Fruit fly (Drosophila melanogaster) whole organism, embryonic: ENCODE measurements around the gene Mtp.

Experiments
- B-H2 ChIP-seq: fragments of 200-800 bp; sonication (Bioruptor generic); optimal IDR thresholded peaks from 2 replicates; lab custom pipeline; 2018; ENCODE audit warnings: missing biosample characterization, mild to moderate bottlenecking, missing genetic modification characterization
- BEAF-32 ChIP-seq: fragments of 200-800 bp; sonication (Bioruptor generic); optimal IDR thresholded peaks from 3 replicates; lab custom pipeline; 2017; ENCODE audit warnings: missing biosample characterization, missing genetic modification characterization, mild to moderate bottlenecking, moderate library complexity, missing genetic modification reagents
- Bdp1 ChIP-seq: fragments of 200-800 bp; sonication (Bioruptor generic); optimal IDR thresholded peaks from 3 replicates; lab custom pipeline; 2016; ENCODE audit warnings: missing biosample characterization, missing genetic modification characterization
- CG10321 ChIP-seq: fragments of 200-800 bp; sonication (Bioruptor generic); IDR thresholded peaks from 2 replicates; pipeline ENCODE4 v1.3.6; 2022; ENCODE audit warnings: missing biosample characterization, missing genetic modification characterization
- CG12391 ChIP-seq: fragments of 200-800 bp; sonication (Bioruptor generic); optimal IDR thresholded peaks from 3 replicates; lab custom pipeline; 2018; ENCODE audit warnings: missing biosample characterization, mild to moderate bottlenecking, missing genetic modification characterization, moderate library complexity
- CG12769 ChIP-seq: fragments of 200-800 bp; sonication (Bioruptor generic); optimal IDR thresholded peaks from 2 replicates; lab custom pipeline; 2019; ENCODE audit warnings: missing biosample characterization, mild to moderate bottlenecking, missing genetic modification characterization, moderate library complexity
- CG12942 ChIP-seq: fragments of 200-800 bp; sonication (Bioruptor generic); optimal IDR thresholded peaks from 3 replicates; lab custom pipeline; 2016; ENCODE audit warnings: missing biosample characterization, missing genetic modification characterization
- CG14860 ChIP-seq: fragments of 200-800 bp; sonication (Bioruptor generic); IDR thresholded peaks from 3 replicates; pipeline ENCODE4 v1.3.6; 2022; ENCODE audit warnings: missing biosample characterization, missing genetic modification characterization; ENCODE audit not compliant: partially characterized antibody
- CG15696 ChIP-seq: fragments of 200-800 bp; sonication (Bioruptor generic); optimal IDR thresholded peaks from 2 replicates; lab custom pipeline; 2019; ENCODE audit warnings: missing biosample characterization, mild to moderate bottlenecking, missing genetic modification characterization, moderate library complexity
- CG1602 ChIP-seq: fragments of 200-800 bp; sonication (Bioruptor generic); optimal IDR thresholded peaks from 3 replicates; lab custom pipeline; 2016; ENCODE audit warnings: missing biosample characterization, missing genetic modification characterization
- CG16863 ChIP-seq: fragments of 200-800 bp; sonication (Bioruptor generic); optimal IDR thresholded peaks from 3 replicates; lab custom pipeline; 2016; ENCODE audit warnings: missing biosample characterization, missing genetic modification characterization
- CG17361 ChIP-seq: fragments of 200-800 bp; sonication (Bioruptor generic); IDR thresholded peaks from 3 replicates; pipeline ENCODE4 v1.3.6; 2022; ENCODE audit warnings: missing biosample characterization, missing genetic modification characterization
- CG18599 ChIP-seq: fragments of 200-800 bp; sonication (Bioruptor generic); optimal IDR thresholded peaks from 3 replicates; lab custom pipeline; 2017; ENCODE audit warnings: missing biosample characterization, missing genetic modification characterization, mild to moderate bottlenecking, moderate library complexity, missing genetic modification reagents
- CG2712 ChIP-seq: fragments of 200-800 bp; optimal IDR thresholded peaks from 3 replicates; lab custom pipeline; 2019; ENCODE audit warnings: missing biosample characterization, mild to moderate bottlenecking, missing genetic modification characterization, moderate library complexity
- CG30403 ChIP-seq: fragments of 200-800 bp; sonication (Bioruptor generic); optimal IDR thresholded peaks from 3 replicates; lab custom pipeline; 2016; ENCODE audit warnings: missing biosample characterization, missing genetic modification characterization
- CG6175 ChIP-seq: fragments of 200-800 bp; sonication (Bioruptor generic); IDR thresholded peaks from 3 replicates; pipeline ENCODE4 v1.3.6; 2022; ENCODE audit warnings: missing biosample characterization, missing genetic modification characterization
- Dip3 ChIP-seq: fragments of 200-800 bp; sonication (Bioruptor generic); optimal IDR thresholded peaks from 3 replicates; lab custom pipeline; 2016; ENCODE audit warnings: missing biosample characterization, missing genetic modification characterization
- Gug ChIP-seq: fragments of 200-800 bp; sonication (Bioruptor generic); IDR thresholded peaks from 4 replicates; pipeline ENCODE4 v1.3.6; 2022; ENCODE audit warnings: missing biosample characterization, missing genetic modification characterization
- Hmr ChIP-seq: fragments of 200-800 bp; sonication (Bioruptor generic); optimal IDR thresholded peaks from 3 replicates; lab custom pipeline; 2017; ENCODE audit warnings: mild to moderate bottlenecking, missing biosample characterization, missing genetic modification reagents, missing genetic modification characterization
- Hmx ChIP-seq: fragments of 200-800 bp; sonication (Bioruptor generic); optimal IDR thresholded peaks from 2 replicates; lab custom pipeline; 2016; ENCODE audit warnings: missing biosample characterization, missing genetic modification characterization
- Hr39 ChIP-seq: fragments of >200 bp; optimal IDR thresholded peaks from 2 replicates; lab custom pipeline; 2017
- Lhr ChIP-seq: fragments of 200-800 bp; sonication (Bioruptor generic); optimal IDR thresholded peaks from 3 replicates; lab custom pipeline; 2017; ENCODE audit warnings: mild to moderate bottlenecking, missing biosample characterization, missing genetic modification reagents, missing genetic modification characterization
- Lim3 ChIP-seq: fragments of 200-800 bp; sonication (Bioruptor generic); IDR thresholded peaks from 2 replicates; pipeline ENCODE4 v1.3.6; 2022; ENCODE audit warnings: missing biosample characterization, missing genetic modification characterization
- MBD-R2 ChIP-seq: fragments of 200-800 bp; sonication (Bioruptor generic); IDR thresholded peaks from 2 replicates; pipeline ENCODE4 v1.3.6; 2022; ENCODE audit warnings: missing biosample characterization, missing genetic modification characterization
- Mrtf ChIP-seq: fragments of 200-800 bp; sonication (Bioruptor generic); IDR thresholded peaks from 3 replicates; pipeline ENCODE4 v1.3.6; 2022; ENCODE audit warnings: missing biosample characterization, missing genetic modification characterization
- NC2α ChIP-seq: fragments of 200-800 bp; sonication (Bioruptor generic); optimal IDR thresholded peaks from 2 replicates; lab custom pipeline; 2016; ENCODE audit warnings: missing biosample characterization, missing genetic modification characterization
- PHDP ChIP-seq: fragments of 200-800 bp; sonication (Bioruptor generic); optimal IDR thresholded peaks from 3 replicates; lab custom pipeline; 2018; ENCODE audit warnings: missing biosample characterization, mild to moderate bottlenecking, missing genetic modification characterization, moderate library complexity
- Ravus ChIP-seq: fragments of 200-800 bp; sonication (Bioruptor generic); IDR thresholded peaks from 2 replicates; pipeline ENCODE4 v1.3.6; 2022; ENCODE audit warnings: missing biosample characterization, missing genetic modification characterization
- ato ChIP-seq: fragments of 200-800 bp; sonication (Bioruptor generic); IDR thresholded peaks from 2 replicates; pipeline ENCODE4 v1.3.6; 2022; ENCODE audit warnings: missing biosample characterization, missing genetic modification characterization; ENCODE audit not compliant: partially characterized antibody
- bbx ChIP-seq: fragments of 200-800 bp; sonication (Bioruptor generic); IDR thresholded peaks from 2 replicates; pipeline ENCODE4 v1.3.6; 2022; ENCODE audit warnings: missing biosample characterization, missing genetic modification characterization; ENCODE audit not compliant: partially characterized antibody
- btn ChIP-seq: fragments of 200-800 bp; sonication (Bioruptor generic); optimal IDR thresholded peaks from 2 replicates; lab custom pipeline; 2016; ENCODE audit warnings: missing biosample characterization, missing genetic modification characterization
- grau ChIP-seq: fragments of 200-800 bp; optimal IDR thresholded peaks from 3 replicates; lab custom pipeline; 2019; ENCODE audit warnings: missing biosample characterization, mild to moderate bottlenecking, missing genetic modification characterization, moderate library complexity
- hkb ChIP-seq, 2 experiments: fragments of 200-800 bp in 1 of 2; fragments of >200 bp in 1 of 2; sonication (Bioruptor generic) in 1 of 2; IDR thresholded peaks in 1 of 2; optimal IDR thresholded peaks in 1 of 2; 2 replicates each; pipeline versions ENCODE4 v1.3.6 to Lab custom; 2017 to 2022; ENCODE audit warnings: missing biosample characterization in 1 of 2, missing genetic modification characterization in 1 of 2
- lbe ChIP-seq: fragments of 200-800 bp; sonication (Bioruptor generic); optimal IDR thresholded peaks from 2 replicates; lab custom pipeline; 2016; ENCODE audit warnings: missing biosample characterization, mild to moderate bottlenecking, missing genetic modification characterization
- lov ChIP-seq, 2 experiments: fragments of 200-800 bp in 1 of 2; fragments of >200 bp in 1 of 2; sonication (Bioruptor generic) in 1 of 2; IDR thresholded peaks in 1 of 2; optimal IDR thresholded peaks in 1 of 2; 2 replicates in 1 of 2; 3 replicates in 1 of 2; pipeline versions ENCODE4 v1.3.6 to Lab custom; 2017 to 2022; ENCODE audit warnings: missing biosample characterization in 1 of 2, missing genetic modification characterization in 1 of 2
- maf-S ChIP-seq: fragments of 200-800 bp; sonication (Bioruptor generic); optimal IDR thresholded peaks from 2 replicates; lab custom pipeline; 2016; ENCODE audit warnings: missing biosample characterization, missing genetic modification characterization
- oc ChIP-seq: fragments of 200-800 bp; sonication (Bioruptor generic); optimal IDR thresholded peaks from 2 replicates; lab custom pipeline; 2018; ENCODE audit warnings: missing biosample characterization, mild to moderate bottlenecking, missing genetic modification characterization, moderate library complexity
- peb ChIP-seq: fragments of 200-800 bp; sonication (Bioruptor generic); IDR thresholded peaks from 2 replicates; pipeline ENCODE4 v1.3.6; 2022; ENCODE audit warnings: missing biosample characterization, missing genetic modification characterization
- sens ChIP-seq: fragments of 200-800 bp; sonication (Bioruptor generic); peaks from one replicate; lab custom pipeline; 2016; ENCODE audit warnings: missing biosample characterization, missing genetic modification characterization
- sens-2 ChIP-seq: fragments of 200-800 bp; sonication (Bioruptor generic); IDR thresholded peaks from 2 replicates; pipeline ENCODE4 v1.3.6; 2022; ENCODE audit warnings: missing biosample characterization, missing genetic modification characterization
- so ChIP-seq: fragments of 200-800 bp; sonication (Bioruptor generic); IDR thresholded peaks from 3 replicates; pipeline ENCODE4 v1.3.6; 2022; ENCODE audit warnings: missing biosample characterization, missing genetic modification characterization
- tgo ChIP-seq: fragments of 200-800 bp; sonication (Bioruptor generic); IDR thresholded peaks from 3 replicates; pipeline ENCODE4 v1.3.6; 2022; ENCODE audit warnings: missing biosample characterization, missing genetic modification characterization

Mtp gene

DNA sequence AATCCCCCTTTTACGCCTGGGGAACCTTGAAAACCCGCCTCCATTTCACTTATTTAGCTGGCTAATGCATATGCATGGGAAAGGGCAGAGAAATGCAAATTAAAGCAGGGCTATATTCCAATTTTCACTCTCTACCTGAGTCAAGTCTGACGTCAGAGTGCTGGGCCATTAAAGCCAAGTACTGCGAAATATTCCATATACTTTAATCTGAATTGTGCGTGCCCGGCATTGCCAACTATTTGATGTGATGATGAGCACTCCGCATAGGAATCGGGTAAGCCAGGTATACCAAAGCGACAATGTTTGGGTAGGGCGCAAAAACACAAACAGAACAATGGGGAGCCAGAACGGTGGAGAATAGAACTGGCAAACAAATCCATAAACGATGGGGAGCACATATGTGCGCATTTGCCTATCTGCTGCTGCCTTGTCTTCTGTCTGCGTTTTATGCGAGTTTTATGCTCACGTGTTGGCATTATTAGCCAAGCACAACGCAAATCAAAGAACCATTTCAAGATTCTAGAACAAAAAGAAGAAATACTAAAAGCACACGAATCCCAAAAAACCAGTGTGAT, 43.0 kb downstream of the Mtp start (continued):
- no peak for TF ChIP-seq Mrtf (GFP tag; lab: Robert Waterston, UW)
- peak; percentile 12 for TF ChIP-seq CG18599 (GFP tag; lab: Kevin White, UChicago)
- TF ChIP-seq CG12942 (GFP tag; lab: Kevin White, UChicago), result no peak
- no peak for TF ChIP-seq CG10321 (GFP tag; lab: Robert Waterston, UW)
- TF ChIP-seq maf-S (GFP tag; lab: Kevin White, UChicago), result no peak
- TF ChIP-seq MBD-R2 (GFP tag; lab: Robert Waterston, UW), result no peak
- TF ChIP-seq oc (tag; lab: Kevin White, UChicago), result no peak
- 0 out of 3 replicates have a peak, but pooled peaks have one; percentile 23 for TF ChIP-seq so (GFP tag; lab: Robert Waterston, UW)
- no peak for TF ChIP-seq grau (tag; lab: Kevin White, UChicago)
- TF ChIP-seq lbe (GFP tag; lab: Kevin White, UChicago), result no peak
- no peak for TF ChIP-seq BEAF-32 (GFP tag; lab: Kevin White, UChicago)
- TF ChIP-seq lov (optimal IDR thresholded peaks at IDR 0.05; lab: Kevin White, UChicago), result no peak
- no peak for TF ChIP-seq lov (GFP tag; IDR thresholded peaks at IDR 0.05; lab: Robert Waterston, UW)
- TF ChIP-seq CG16863 (GFP tag; lab: Kevin White, UChicago), result no peak
- TF ChIP-seq B-H2 (GFP tag; lab: Kevin White, UChicago), result peak; percentile 16
- TF ChIP-seq PHDP (tag; lab: Kevin White, UChicago), result no peak
- TF ChIP-seq Hr39 (lab: Kevin White, UChicago), result no peak
- TF ChIP-seq CG6175 (GFP tag; lab: Robert Waterston, UW), result no peak
- TF ChIP-seq CG15696, result no peak
- peak; percentile 3 for TF ChIP-seq Hmr (GFP tag; lab: Kevin White, UChicago)
- TF ChIP-seq hkb (optimal IDR thresholded peaks at IDR 0.05; lab: Kevin White, UChicago), result no peak
- no peak for TF ChIP-seq hkb (GFP tag; IDR thresholded peaks at IDR 0.05; lab: Robert Waterston, UW)
- no peak for TF ChIP-seq sens-2
- peak; percentile 58 for TF ChIP-seq CG12769 (tag; lab: Kevin White, UChicago)
- TF ChIP-seq ato (GFP tag; lab: Robert Waterston, UW), result no peak
- no peak for TF ChIP-seq CG14860 (GFP tag; lab: Robert Waterston, UW)
- no peak for TF ChIP-seq Bdp1
- TF ChIP-seq CG17361 (GFP tag; lab: Robert Waterston, UW), result no peak
- no peak for TF ChIP-seq Hmx (GFP tag; lab: Kevin White, UChicago)
- TF ChIP-seq btn (GFP tag; lab: Kevin White, UChicago), result no peak
- no peak for TF ChIP-seq Ravus (GFP tag; lab: Robert Waterston, UW)
- TF ChIP-seq Lhr, result no peak
- no peak for TF ChIP-seq Dip3 (GFP tag; lab: Kevin White, UChicago)
- no peak for TF ChIP-seq CG30403 (GFP tag; lab: Kevin White, UChicago)
- no peak for TF ChIP-seq bbx (GFP tag; lab: Robert Waterston, UW)
- no peak for TF ChIP-seq Lim3 (GFP tag; lab: Robert Waterston, UW)
- TF ChIP-seq Gug (GFP tag; lab: Robert Waterston, UW), result no peak
- no peak for TF ChIP-seq tgo (GFP tag; lab: Robert Waterston, UW)
- no peak for TF ChIP-seq CG12391 (tag; lab: Kevin White, UChicago)
- TF ChIP-seq CG1602, result no peak
- TF ChIP-seq sens (GFP tag; lab: Kevin White, UChicago), result no peak
- TF ChIP-seq peb (GFP tag; lab: Robert Waterston, UW), result no peak
- TF ChIP-seq CG2712 (tag; lab: Kevin White, UChicago), result no peak
- no peak for TF ChIP-seq NC2α (GFP tag; lab: Kevin White, UChicago)
